Worm (Caenorhabditis elegans): ENCODE measurements around the gene lurp-4.

- TF ChIP-seq unc-39 (tag; optimal IDR thresholded peaks at IDR 0.05) (no peak), blmp-1 (tag; optimal IDR thresholded peaks at IDR 0.05) (no peak), unc-62 (GFP tag; optimal IDR thresholded peaks at IDR 0.05) (peak; percentile 89), ces-1 (GFP tag; optimal IDR thresholded peaks at IDR 0.05) (peak; percentile 96), pha-4 (tag; optimal IDR thresholded peaks at IDR 0.05) (no peak), ham-2 (GFP tag; optimal IDR thresholded peaks at IDR 0.05) (no peak), lsy-2 (tag; optimal IDR thresholded peaks at IDR 0.05) (no peak), elt-3 (tag; optimal IDR thresholded peaks at IDR 0.05) (no peak), zip-8 (tag; optimal IDR thresholded peaks at IDR 0.05) (no peak), nhr-237 (tag; optimal IDR thresholded peaks at IDR 0.05) (no peak), nhr-28 (tag; optimal IDR thresholded peaks at IDR 0.05) (no peak), nhr-12 (tag; optimal IDR thresholded peaks at IDR 0.05) (no peak), nhr-76 (tag; optimal IDR thresholded peaks at IDR 0.05) (no peak), mab-5 (tag; optimal IDR thresholded peaks at IDR 0.05) (no peak)
Measured at ce11 chrV:13105840-13106429, 13.5 kb downstream of the lurp-4 start.
